Fruit fly (Drosophila melanogaster) whole organism, embryonic: ENCODE results near the gene Syx1A.

Source experiments
- CG10462 ChIP-seq: fragments of 200-800 bp; sonication (Bioruptor generic); optimal IDR thresholded peaks from 2 replicates; lab custom pipeline; 2016; ENCODE audit warnings: missing biosample characterization, missing genetic modification characterization
- CG11247 ChIP-seq: fragments of 200-800 bp; sonication (Bioruptor generic); IDR thresholded peaks from 2 replicates; pipeline ENCODE4 v1.3.6; 2022; ENCODE audit warnings: missing biosample characterization, missing genetic modification characterization
- CG11398 ChIP-seq: fragments of 200-800 bp; sonication (Bioruptor generic); optimal IDR thresholded peaks from 2 replicates; lab custom pipeline; 2016; ENCODE audit warnings: missing biosample characterization, missing genetic modification characterization
- CG13123 ChIP-seq: fragments of 200-800 bp; sonication (Bioruptor generic); optimal IDR thresholded peaks from 2 replicates; lab custom pipeline; 2016; ENCODE audit warnings: missing biosample characterization, missing genetic modification characterization
- CG13424 ChIP-seq: fragments of 200-800 bp; sonication (Bioruptor generic); optimal IDR thresholded peaks from 2 replicates; lab custom pipeline; 2019; ENCODE audit warnings: missing biosample characterization, mild to moderate bottlenecking, missing genetic modification characterization, moderate library complexity
- CG15514 ChIP-seq: fragments of 200-800 bp; sonication (Bioruptor generic); optimal IDR thresholded peaks from 3 replicates; lab custom pipeline; 2017; ENCODE audit warnings: missing biosample characterization, missing genetic modification characterization, mild to moderate bottlenecking, moderate library complexity, missing genetic modification reagents
- CG16779 ChIP-seq: fragments of 200-800 bp; sonication (Bioruptor generic); IDR thresholded peaks from 2 replicates; pipeline ENCODE4 v1.3.6; 2022; ENCODE audit warnings: missing biosample characterization, missing genetic modification characterization
- CG2712 ChIP-seq: fragments of 200-800 bp; optimal IDR thresholded peaks from 3 replicates; lab custom pipeline; 2019; ENCODE audit warnings: missing biosample characterization, mild to moderate bottlenecking, missing genetic modification characterization, moderate library complexity
- CG31441 ChIP-seq: fragments of 200-800 bp; sonication (Bioruptor generic); IDR thresholded peaks from 2 replicates; pipeline ENCODE4 v1.3.6; 2022; ENCODE audit warnings: missing biosample characterization, missing genetic modification characterization
- CG3995 ChIP-seq: fragments of 200-800 bp; sonication (Bioruptor generic); optimal IDR thresholded peaks from 3 replicates; lab custom pipeline; 2016; ENCODE audit warnings: missing biosample characterization, missing genetic modification characterization
- CG6272 ChIP-seq: fragments of 200-800 bp; sonication (Bioruptor generic); IDR thresholded peaks from 2 replicates; pipeline ENCODE4 v1.3.6; 2022; ENCODE audit warnings: missing biosample characterization, missing genetic modification characterization
- CG6689 ChIP-seq: fragments of 200-800 bp; sonication (Bioruptor generic); IDR thresholded peaks from 2 replicates; pipeline ENCODE4 v1.3.6; 2022; ENCODE audit warnings: missing biosample characterization, missing genetic modification characterization
- CG6765 ChIP-seq: fragments of 200-800 bp; sonication (Bioruptor generic); optimal IDR thresholded peaks from 3 replicates; lab custom pipeline; 2017; ENCODE audit warnings: missing biosample characterization, mild to moderate bottlenecking, missing genetic modification characterization
- CG7987 ChIP-seq: fragments of 200-800 bp; sonication (Bioruptor generic); optimal IDR thresholded peaks from 2 replicates; lab custom pipeline; 2018; ENCODE audit warnings: missing biosample characterization, mild to moderate bottlenecking, missing genetic modification characterization, moderate library complexity
- CG9727 ChIP-seq: fragments of 200-800 bp; sonication (Bioruptor generic); optimal IDR thresholded peaks from 3 replicates; lab custom pipeline; 2017; ENCODE audit warnings: missing biosample characterization, mild to moderate bottlenecking, missing genetic modification characterization
- D19B ChIP-seq: fragments of 200-800 bp; sonication (Bioruptor generic); optimal IDR thresholded peaks from 2 replicates; lab custom pipeline; 2017; ENCODE audit warnings: missing biosample characterization, mild to moderate bottlenecking, missing genetic modification characterization
- Dbx ChIP-seq: fragments of 200-800 bp; sonication (Bioruptor generic); IDR thresholded peaks from 3 replicates; pipeline ENCODE4 v1.3.6; 2022; ENCODE audit warnings: missing biosample characterization, missing genetic modification characterization
- Deaf1 ChIP-seq: fragments of 200-800 bp; optimal IDR thresholded peaks from 3 replicates; lab custom pipeline; 2019; ENCODE audit warnings: missing biosample characterization, mild to moderate bottlenecking, missing genetic modification characterization, moderate library complexity
- Ets65A ChIP-seq: fragments of 200-800 bp; sonication (Bioruptor generic); peaks from one replicate; lab custom pipeline; 2016; ENCODE audit warnings: missing biosample characterization, missing genetic modification characterization
- Gug ChIP-seq: fragments of 200-800 bp; sonication (Bioruptor generic); IDR thresholded peaks from 4 replicates; pipeline ENCODE4 v1.3.6; 2022; ENCODE audit warnings: missing biosample characterization, missing genetic modification characterization
- H2.0 ChIP-seq: fragments of 200-800 bp; sonication (Bioruptor generic); IDR thresholded peaks from 2 replicates; pipeline ENCODE4 v1.3.6; 2022; ENCODE audit warnings: missing biosample characterization, missing genetic modification characterization
- Hr51 ChIP-seq, 2 experiments: fragments of 200-800 bp; sonication (Bioruptor generic); optimal IDR thresholded peaks; 2 replicates in 1 of 2; 3 replicates in 1 of 2; lab custom pipeline; 2016 to 2018; ENCODE audit warnings: missing biosample characterization in 2 of 2, missing genetic modification characterization in 2 of 2, mild to moderate bottlenecking in 1 of 2, moderate library complexity in 1 of 2
- Jarid2 ChIP-seq: fragments of 200-800 bp; sonication (Bioruptor generic); optimal IDR thresholded peaks from 3 replicates; lab custom pipeline; 2017; ENCODE audit warnings: mild to moderate bottlenecking, missing biosample characterization, missing genetic modification reagents, missing genetic modification characterization
- Lhr ChIP-seq: fragments of 200-800 bp; sonication (Bioruptor generic); optimal IDR thresholded peaks from 3 replicates; lab custom pipeline; 2017; ENCODE audit warnings: mild to moderate bottlenecking, missing biosample characterization, missing genetic modification reagents, missing genetic modification characterization
- NC2β ChIP-seq: fragments of 200-800 bp; sonication (Bioruptor generic); optimal IDR thresholded peaks from 2 replicates; lab custom pipeline; 2016; ENCODE audit warnings: missing biosample characterization, missing genetic modification characterization
- NfI ChIP-seq: fragments of 200-800 bp; sonication (Bioruptor generic); optimal IDR thresholded peaks from 3 replicates; lab custom pipeline; 2018; ENCODE audit warnings: missing biosample characterization, mild to moderate bottlenecking, missing genetic modification characterization, moderate library complexity
- Ravus ChIP-seq: fragments of 200-800 bp; sonication (Bioruptor generic); IDR thresholded peaks from 2 replicates; pipeline ENCODE4 v1.3.6; 2022; ENCODE audit warnings: missing biosample characterization, missing genetic modification characterization
- Six4 ChIP-seq: fragments of 200-800 bp; sonication (Bioruptor generic); optimal IDR thresholded peaks from 2 replicates; lab custom pipeline; 2016; ENCODE audit warnings: missing biosample characterization, missing genetic modification characterization
- TFAM ChIP-seq: fragments of 200-800 bp; sonication (Bioruptor generic); optimal IDR thresholded peaks from 2 replicates; lab custom pipeline; 2017; ENCODE audit warnings: missing biosample characterization, missing genetic modification characterization, inconsistent platforms
- al ChIP-seq: fragments of 200-800 bp; sonication (Bioruptor generic); IDR thresholded peaks from 2 replicates; pipeline ENCODE4 v1.3.6; 2022; ENCODE audit warnings: missing biosample characterization, missing genetic modification characterization
- amos ChIP-seq: fragments of 200-800 bp; sonication (Bioruptor generic); IDR thresholded peaks from 2 replicates; pipeline ENCODE4 v1.3.6; 2022; ENCODE audit warnings: missing biosample characterization, missing genetic modification characterization; ENCODE audit not compliant: partially characterized antibody
- ato ChIP-seq: fragments of 200-800 bp; sonication (Bioruptor generic); IDR thresholded peaks from 2 replicates; pipeline ENCODE4 v1.3.6; 2022; ENCODE audit warnings: missing biosample characterization, missing genetic modification characterization; ENCODE audit not compliant: partially characterized antibody
- crp ChIP-seq, 2 experiments: fragments of 200-800 bp; sonication (Bioruptor generic); optimal IDR thresholded peaks; 2 replicates in 1 of 2; 3 replicates in 1 of 2; lab custom pipeline; 2017; ENCODE audit warnings: missing biosample characterization in 2 of 2, missing genetic modification characterization in 2 of 2, mild to moderate bottlenecking in 1 of 2, moderate library complexity in 1 of 2
- da ChIP-seq: fragments of 200-800 bp; sonication (Bioruptor generic); optimal IDR thresholded peaks from 2 replicates; lab custom pipeline; 2016; ENCODE audit warnings: missing biosample characterization, missing genetic modification characterization
- dmrt11E ChIP-seq: fragments of 200-800 bp; sonication (Bioruptor generic); optimal IDR thresholded peaks from 3 replicates; lab custom pipeline; 2018; ENCODE audit warnings: missing biosample characterization, mild to moderate bottlenecking, missing genetic modification characterization, moderate library complexity
- dmrt99B ChIP-seq: fragments of 200-800 bp; sonication (Bioruptor generic); optimal IDR thresholded peaks from 2 replicates; lab custom pipeline; 2018; ENCODE audit warnings: missing biosample characterization, mild to moderate bottlenecking, missing genetic modification characterization, moderate library complexity
- emc ChIP-seq: fragments of 200-800 bp; sonication (Bioruptor generic); optimal IDR thresholded peaks from 2 replicates; lab custom pipeline; 2016; ENCODE audit warnings: missing biosample characterization, missing genetic modification characterization
- fd96Cb ChIP-seq: fragments of 200-800 bp; sonication (Bioruptor generic); optimal IDR thresholded peaks from 2 replicates; lab custom pipeline; 2018; ENCODE audit warnings: missing biosample characterization, mild to moderate bottlenecking, missing genetic modification characterization, moderate library complexity
- gt ChIP-seq: fragments of 200-800 bp; sonication (Bioruptor generic); IDR thresholded peaks from 2 replicates; pipeline ENCODE4 v1.3.6; 2022; ENCODE audit warnings: missing biosample characterization, missing genetic modification characterization
- ham ChIP-seq: fragments of 200-800 bp; sonication (Bioruptor generic); IDR thresholded peaks from 2 replicates; pipeline ENCODE4 v1.3.6; 2022; ENCODE audit warnings: missing biosample characterization, missing genetic modification characterization
- ken ChIP-seq: fragments of 200-800 bp; sonication (Bioruptor generic); IDR thresholded peaks from 3 replicates; pipeline ENCODE4 v1.3.6; 2022; ENCODE audit warnings: missing biosample characterization, missing genetic modification characterization
- lab ChIP-seq: fragments of 200-800 bp; sonication (Bioruptor generic); optimal IDR thresholded peaks from 3 replicates; lab custom pipeline; 2017; ENCODE audit warnings: missing biosample characterization, missing genetic modification characterization, mild to moderate bottlenecking, moderate library complexity, missing genetic modification reagents
- lilli ChIP-seq: fragments of 200-800 bp; sonication (Bioruptor generic); optimal IDR thresholded peaks from 3 replicates; lab custom pipeline; 2016; ENCODE audit warnings: missing biosample characterization, missing genetic modification characterization
- luna ChIP-seq: fragments of 200-800 bp; sonication (Bioruptor generic); optimal IDR thresholded peaks from 2 replicates; lab custom pipeline; 2016; ENCODE audit warnings: missing biosample characterization, missing genetic modification characterization
- pros ChIP-seq: fragments of 200-800 bp; sonication (Bioruptor generic); optimal IDR thresholded peaks from 3 replicates; lab custom pipeline; 2019; ENCODE audit warnings: missing biosample characterization, mild to moderate bottlenecking, missing genetic modification characterization, moderate library complexity
- psq ChIP-seq: fragments of 200-800 bp; sonication (Bioruptor generic); optimal IDR thresholded peaks from 2 replicates; lab custom pipeline; 2017; ENCODE audit warnings: missing biosample characterization, missing genetic modification characterization
- repo ChIP-seq: fragments of 200-800 bp; sonication (Bioruptor generic); optimal IDR thresholded peaks from 2 replicates; lab custom pipeline; 2016; ENCODE audit warnings: missing biosample characterization, missing genetic modification characterization
- shn ChIP-seq: fragments of 200-800 bp; sonication (Bioruptor generic); optimal IDR thresholded peaks from 3 replicates; lab custom pipeline; 2016; ENCODE audit warnings: missing biosample characterization, missing genetic modification characterization
- sima ChIP-seq: fragments of 200-800 bp; sonication (Bioruptor generic); optimal IDR thresholded peaks from 2 replicates; lab custom pipeline; 2016; ENCODE audit warnings: missing biosample characterization, missing genetic modification characterization
- tgo ChIP-seq: fragments of 200-800 bp; sonication (Bioruptor generic); IDR thresholded peaks from 3 replicates; pipeline ENCODE4 v1.3.6; 2022; ENCODE audit warnings: missing biosample characterization, missing genetic modification characterization
- usp ChIP-seq: fragments of >200 bp; optimal IDR thresholded peaks from 2 replicates; lab custom pipeline; 2017; ENCODE audit warnings: missing biosample characterization, missing genetic modification characterization
- z ChIP-seq: fragments of 200-800 bp; sonication (Bioruptor generic); IDR thresholded peaks from 3 replicates; pipeline ENCODE4 v1.3.6; 2022; ENCODE audit warnings: missing biosample characterization, missing genetic modification characterization

The Syx1A gene

DNA sequence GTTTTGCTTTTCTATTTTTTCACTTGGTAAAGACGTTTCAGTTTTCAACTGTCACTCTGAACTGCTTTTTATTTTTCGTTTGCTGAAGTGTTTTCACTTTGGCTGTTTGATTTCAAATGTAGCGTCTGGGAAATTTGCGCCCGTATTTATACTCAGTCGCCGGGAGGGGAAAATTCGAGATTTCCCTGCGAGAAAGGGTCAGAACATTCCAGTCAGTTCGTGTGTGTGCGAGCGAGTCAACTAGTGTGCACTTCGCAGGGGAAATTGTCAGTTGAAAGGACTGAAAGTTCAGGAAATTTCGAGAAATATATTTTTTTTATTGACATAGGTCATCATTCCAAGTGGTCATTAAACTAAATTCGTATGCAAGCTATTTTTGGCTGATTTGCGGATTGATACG, 48.4 kb downstream of the Syx1A start, which contains the start of gene Hsp68 (continued):
- TF ChIP-seq sima (GFP tag; lab: Kevin White, UChicago) (no peak), CG11247 (GFP tag; lab: Robert Waterston, UW) (no peak), D19B (GFP tag; lab: Kevin White, UChicago) (no peak), psq (no peak), emc (no peak), Hr51 (GFP tag; optimal IDR thresholded peaks at IDR 0.05; lab: Kevin White, UChicago) (no peak), dmrt11E (tag; lab: Kevin White, UChicago) (no peak), Ravus (no peak), pros (peak; percentile 28), CG6272 (no peak), CG13424 (tag; lab: Kevin White, UChicago) (no peak), CG15514 (GFP tag; lab: Kevin White, UChicago) (no peak), Gug (GFP tag; lab: Robert Waterston, UW) (no peak), usp (GFP tag; lab: Kevin White, UChicago) (no peak), TFAM (GFP tag; lab: Kevin White, UChicago) (no peak), H2.0 (no peak), fd96Cb (tag; lab: Kevin White, UChicago) (no peak), CG31441 (GFP tag; lab: Robert Waterston, UW) (no peak; the same call in 1 of the 2 replicates), CG7987 (GFP tag; lab: Kevin White, UChicago) (no peak), shn (no peak), CG10462 (no peak), ato (GFP tag; lab: Robert Waterston, UW) (no peak), lab (GFP tag; lab: Kevin White, UChicago) (no peak), Dbx (no peak), CG2712 (tag; lab: Kevin White, UChicago) (peak; percentile 36), crp (GFP tag; optimal IDR thresholded peaks at IDR 0.05; lab: Kevin White, UChicago) (no peak), Six4 (GFP tag; lab: Kevin White, UChicago) (no peak), da (GFP tag; lab: Kevin White, UChicago) (no peak), CG11398 (GFP tag; lab: Kevin White, UChicago) (no peak), dmrt99B (no peak), al (no peak), ham (no peak), gt (GFP tag; lab: Robert Waterston, UW) (no peak), CG13123 (GFP tag; lab: Kevin White, UChicago) (no peak), ken (GFP tag; lab: Robert Waterston, UW) (no peak), amos (GFP tag; lab: Robert Waterston, UW) (peak; percentile 38; the same call in 1 of the 2 replicates), Ets65A (GFP tag; lab: Kevin White, UChicago) (no peak), repo (no peak), CG9727 (GFP tag; lab: Kevin White, UChicago) (no peak), CG16779 (no peak), CG6765 (peak; percentile 34), NfI (GFP tag; lab: Kevin White, UChicago) (no peak), luna (GFP tag; lab: Kevin White, UChicago) (no peak), Deaf1 (tag; lab: Kevin White, UChicago) (no peak), Jarid2 (GFP tag; lab: Kevin White, UChicago) (no peak), z (GFP tag; lab: Robert Waterston, UW) (no peak), CG6689 (GFP tag; lab: Robert Waterston, UW) (no peak), Lhr (GFP tag; lab: Kevin White, UChicago) (no peak), CG3995 (no peak), lilli (GFP tag; lab: Kevin White, UChicago) (no peak), tgo (no peak), NC2β (GFP tag; lab: Kevin White, UChicago) (peak; percentile 64)
